Fruit fly (Drosophila melanogaster) Kc167 (cell line): ENCODE results near the gene CG6793.

Experiments
- Myc ChIP-seq: fragments of >200 bp; optimal IDR thresholded peaks from 2 replicates; lab custom pipeline; 2017; ENCODE audit warnings: missing external identifiers
- Sin3A ChIP-seq: fragments of >200 bp; optimal IDR thresholded peaks from 2 replicates; lab custom pipeline; 2018; ENCODE audit warnings: missing external identifiers
- insv ChIP-seq: fragments of >200 bp; optimal IDR thresholded peaks from 3 replicates; lab custom pipeline; 2018; ENCODE audit warnings: missing external identifiers
- psq ChIP-seq: fragments of >200 bp; optimal IDR thresholded peaks from 2 replicates; lab custom pipeline; 2017; ENCODE audit warnings: missing external identifiers
- ttk ChIP-seq: sonication (Bioruptor generic); optimal IDR thresholded peaks from 2 replicates; lab custom pipeline; 2017; ENCODE audit warnings: missing external identifiers

- TF ChIP-seq insv (lab: Kevin White, UChicago) (no peak), Myc (lab: Kevin White, UChicago) (no peak), ttk (no peak), psq (lab: Kevin White, UChicago) (no peak), Sin3A (lab: Kevin White, UChicago) (no peak)
Measured at dm6 chr3L:12058293-12058842, 16.2 kb downstream of the CG6793 start.
